Worm (Caenorhabditis elegans) whole organism, L1 larva: ENCODE measurements around the gene W05E10.5.

Experiments used
- elt-3 ChIP-seq, 6 experiments: fragments of 150-350 bp in 1 of 6; sonication (generic microtip); optimal IDR thresholded peaks; 2 replicates each; lab custom pipeline; 2017 to 2018; ENCODE audit warnings: missing biosample characterization in 6 of 6, missing genetic modification characterization in 6 of 6, inconsistent platforms in 1 of 6
- lin-39 ChIP-seq: fragments of 150-350 bp; optimal IDR thresholded peaks from 2 replicates; lab custom pipeline; 2014; ENCODE audit warnings: missing biosample characterization, missing genetic modification reagents, missing genetic modification characterization
- pqm-1 ChIP-seq: sonication (generic microtip); optimal IDR thresholded peaks from 3 replicates; lab custom pipeline; 2017; ENCODE audit warnings: missing biosample characterization, missing genetic modification characterization

- TF ChIP-seq lin-39 (tag; lab: Kevin White, UChicago) (no peak), elt-3 (tag; optimal IDR thresholded peaks at IDR 0.05; lab: Kevin White, UChicago) (no peak), pqm-1 (tag; lab: Kevin White, UChicago) (no peak)
These were observed 2.0 kb upstream of the W05E10.5 start for ce11 chrV:11697482-11697881.
